Fruit fly (Drosophila melanogaster): ENCODE measurements around the gene heca.

DNA sequence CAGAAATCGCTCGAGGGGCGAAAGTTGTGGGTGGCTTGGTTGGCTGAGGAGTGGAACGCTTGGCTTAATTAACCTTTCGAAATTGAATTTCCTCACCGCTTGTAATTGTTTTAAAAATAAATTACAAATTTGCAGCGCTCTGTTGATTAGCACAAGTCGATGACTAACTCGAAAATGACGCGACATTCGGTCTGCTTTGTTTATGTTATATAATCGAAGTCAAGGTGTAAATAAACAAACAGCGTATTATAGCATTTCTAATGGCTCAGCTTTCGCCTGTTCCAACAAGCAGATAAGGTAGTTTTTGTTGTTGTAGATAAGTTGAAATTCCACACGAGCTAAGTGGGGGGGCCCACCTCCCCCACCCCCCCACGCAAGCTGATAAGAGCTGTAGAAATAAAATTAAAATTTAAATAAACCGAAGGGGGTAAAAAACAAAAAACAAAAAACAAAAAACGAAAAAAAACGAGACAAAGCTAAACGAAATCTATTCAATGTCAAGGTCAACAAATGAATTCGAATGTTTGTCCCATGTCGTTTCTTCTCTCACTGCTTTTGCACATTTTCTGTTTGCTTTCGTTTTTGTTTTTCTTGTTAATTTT, 30.2 kb downstream of the heca start:
- TF ChIP-seq insv (optimal IDR thresholded peaks at IDR 0.05) (no peak), Sin3A (optimal IDR thresholded peaks at IDR 0.05) (no peak), Myc (optimal IDR thresholded peaks at IDR 0.05) (no peak)

All from Kc167 (cell line).